Fruit fly (Drosophila melanogaster) whole organism, embryonic: ENCODE measurements around the gene Kr-h2.
A peak's percentile ranks its signal among the peaks of the same experiment; 100 is the strongest.

Experiments
- Asciz ChIP-seq: fragments of 200-800 bp; sonication (Bioruptor generic); optimal IDR thresholded peaks from 2 replicates; lab custom pipeline; 2017; ENCODE audit warnings: missing biosample characterization, mild to moderate bottlenecking, missing genetic modification characterization, missing genetic modification reagents
- Bgb ChIP-seq: fragments of 200-800 bp; sonication (Bioruptor generic); IDR thresholded peaks from 2 replicates; pipeline ENCODE4 v1.3.6; 2022; ENCODE audit warnings: missing biosample characterization, missing genetic modification characterization; ENCODE audit not compliant: partially characterized antibody
- CG10147 ChIP-seq: fragments of 200-800 bp; sonication (Bioruptor generic); optimal IDR thresholded peaks from 2 replicates; lab custom pipeline; 2019; ENCODE audit warnings: missing biosample characterization, mild to moderate bottlenecking, missing genetic modification characterization, moderate library complexity
- CG10654 ChIP-seq: fragments of 200-800 bp; sonication (Bioruptor generic); optimal IDR thresholded peaks from 2 replicates; lab custom pipeline; 2016; ENCODE audit warnings: missing biosample characterization, missing genetic modification characterization
- CG10959 ChIP-seq: fragments of 200-800 bp; sonication (Bioruptor generic); IDR thresholded peaks from 2 replicates; pipeline ENCODE4 v1.3.6; 2022; ENCODE audit warnings: missing biosample characterization, missing genetic modification characterization
- CG11093 ChIP-seq: fragments of 200-800 bp; sonication (Bioruptor generic); IDR thresholded peaks from 3 replicates; pipeline ENCODE4 v1.3.6; 2022; ENCODE audit warnings: missing biosample characterization, missing genetic modification characterization
- CG13296 ChIP-seq: fragments of 200-800 bp; sonication (Bioruptor generic); optimal IDR thresholded peaks from 3 replicates; lab custom pipeline; 2018; ENCODE audit warnings: missing biosample characterization, mild to moderate bottlenecking, missing genetic modification characterization
- CG13624 ChIP-seq: fragments of 200-800 bp; sonication (Bioruptor generic); optimal IDR thresholded peaks from 2 replicates; lab custom pipeline; 2016; ENCODE audit warnings: missing biosample characterization, missing genetic modification characterization
- CG14667 ChIP-seq: fragments of 200-800 bp; sonication (Bioruptor generic); IDR thresholded peaks from 2 replicates; pipeline ENCODE4 v1.3.6; 2022; ENCODE audit warnings: missing biosample characterization, missing genetic modification characterization
- CG17361 ChIP-seq: fragments of 200-800 bp; sonication (Bioruptor generic); IDR thresholded peaks from 3 replicates; pipeline ENCODE4 v1.3.6; 2022; ENCODE audit warnings: missing biosample characterization, missing genetic modification characterization
- CG18619 ChIP-seq: fragments of 200-800 bp; sonication (Bioruptor generic); optimal IDR thresholded peaks from 3 replicates; lab custom pipeline; 2017; ENCODE audit warnings: missing biosample characterization, mild to moderate bottlenecking, missing genetic modification characterization
- CG2202 ChIP-seq: fragments of 200-800 bp; sonication (Bioruptor generic); optimal IDR thresholded peaks from 2 replicates; lab custom pipeline; 2018; ENCODE audit warnings: missing biosample characterization, mild to moderate bottlenecking, missing genetic modification characterization
- CG2712 ChIP-seq: fragments of 200-800 bp; optimal IDR thresholded peaks from 3 replicates; lab custom pipeline; 2019; ENCODE audit warnings: missing biosample characterization, mild to moderate bottlenecking, missing genetic modification characterization, moderate library complexity
- CG30431 ChIP-seq: fragments of 200-800 bp; sonication (Bioruptor generic); optimal IDR thresholded peaks from 2 replicates; lab custom pipeline; 2017; ENCODE audit warnings: missing biosample characterization, missing genetic modification characterization
- CG32767 ChIP-seq: fragments of 200-800 bp; sonication (Bioruptor generic); IDR thresholded peaks from 2 replicates; pipeline ENCODE4 v1.3.6; 2022; ENCODE audit warnings: missing biosample characterization, missing genetic modification characterization
- CG32772 ChIP-seq: fragments of 200-800 bp; sonication (Bioruptor generic); IDR thresholded peaks from 2 replicates; pipeline ENCODE4 v1.3.6; 2022; ENCODE audit warnings: missing biosample characterization, missing genetic modification characterization
- CG33213 ChIP-seq: fragments of 200-800 bp; sonication (Bioruptor generic); optimal IDR thresholded peaks from 3 replicates; lab custom pipeline; 2016; ENCODE audit warnings: missing biosample characterization, missing genetic modification characterization
- CG33557 ChIP-seq: fragments of 200-800 bp; sonication (Bioruptor generic); optimal IDR thresholded peaks from 2 replicates; lab custom pipeline; 2019; ENCODE audit warnings: missing biosample characterization, mild to moderate bottlenecking, missing genetic modification characterization, moderate library complexity
- CG3407 ChIP-seq: fragments of 200-800 bp; sonication (Bioruptor generic); optimal IDR thresholded peaks from 2 replicates; lab custom pipeline; 2018; ENCODE audit warnings: missing biosample characterization, mild to moderate bottlenecking, missing genetic modification characterization
- CG34422 ChIP-seq: fragments of 200-800 bp; sonication (Bioruptor generic); IDR thresholded peaks from 3 replicates; pipeline ENCODE4 v1.3.6; 2022; ENCODE audit warnings: missing biosample characterization, missing genetic modification characterization
- CG4707 ChIP-seq: fragments of 200-800 bp; sonication (Bioruptor generic); optimal IDR thresholded peaks from 2 replicates; lab custom pipeline; 2018; ENCODE audit warnings: missing biosample characterization, mild to moderate bottlenecking, missing genetic modification characterization, moderate library complexity
- CG6254 ChIP-seq: fragments of 200-800 bp; sonication (Bioruptor generic); optimal IDR thresholded peaks from 3 replicates; lab custom pipeline; 2017; ENCODE audit warnings: mild to moderate bottlenecking, missing biosample characterization, missing genetic modification reagents, missing genetic modification characterization
- CG6854 ChIP-seq: fragments of 200-800 bp; sonication (Bioruptor generic); optimal IDR thresholded peaks from 3 replicates; lab custom pipeline; 2017; ENCODE audit warnings: missing biosample characterization, mild to moderate bottlenecking, missing genetic modification characterization
- CG8944 ChIP-seq: fragments of 200-800 bp; sonication (Bioruptor generic); optimal IDR thresholded peaks from 3 replicates; lab custom pipeline; 2016; ENCODE audit warnings: missing biosample characterization, missing genetic modification characterization
- CG9797 ChIP-seq: fragments of 200-800 bp; sonication (Bioruptor generic); optimal IDR thresholded peaks from 3 replicates; lab custom pipeline; 2018; ENCODE audit warnings: missing biosample characterization, mild to moderate bottlenecking, missing genetic modification characterization
- Gsc ChIP-seq: fragments of 200-800 bp; sonication (Bioruptor generic); IDR thresholded peaks from 2 replicates; pipeline ENCODE4 v1.3.6; 2022; ENCODE audit warnings: missing biosample characterization, missing genetic modification characterization
- Lim3 ChIP-seq: fragments of 200-800 bp; sonication (Bioruptor generic); IDR thresholded peaks from 2 replicates; pipeline ENCODE4 v1.3.6; 2022; ENCODE audit warnings: missing biosample characterization, missing genetic modification characterization
- MBD-R2 ChIP-seq: fragments of 200-800 bp; sonication (Bioruptor generic); IDR thresholded peaks from 2 replicates; pipeline ENCODE4 v1.3.6; 2022; ENCODE audit warnings: missing biosample characterization, missing genetic modification characterization
- Mrtf ChIP-seq: fragments of 200-800 bp; sonication (Bioruptor generic); IDR thresholded peaks from 3 replicates; pipeline ENCODE4 v1.3.6; 2022; ENCODE audit warnings: missing biosample characterization, missing genetic modification characterization
- Pdp1 ChIP-seq, 2 experiments: fragments of 200-800 bp; sonication (Bioruptor generic); optimal IDR thresholded peaks; 3 replicates each; lab custom pipeline; 2016; ENCODE audit warnings: missing biosample characterization in 2 of 2, missing genetic modification characterization in 2 of 2, mild to moderate bottlenecking in 1 of 2, moderate library complexity in 1 of 2
- Xbp1 ChIP-seq: fragments of 200-800 bp; sonication (Bioruptor generic); optimal IDR thresholded peaks from 3 replicates; lab custom pipeline; 2016; ENCODE audit warnings: missing biosample characterization, mild to moderate bottlenecking, missing genetic modification characterization
- ab ChIP-seq: fragments of 200-800 bp; sonication (Bioruptor generic); optimal IDR thresholded peaks from 2 replicates; lab custom pipeline; 2016; ENCODE audit warnings: missing biosample characterization, missing genetic modification characterization
- abd-A ChIP-seq: fragments of 200-800 bp; sonication (Bioruptor generic); optimal IDR thresholded peaks from 3 replicates; lab custom pipeline; 2019; ENCODE audit warnings: missing biosample characterization, mild to moderate bottlenecking, missing genetic modification characterization, moderate library complexity
- bab2 ChIP-seq: fragments of 200-800 bp; sonication (Bioruptor generic); optimal IDR thresholded peaks from 2 replicates; lab custom pipeline; 2016; ENCODE audit warnings: missing biosample characterization, missing genetic modification characterization
- cas ChIP-seq: fragments of 200-800 bp; sonication (Bioruptor generic); IDR thresholded peaks from 2 replicates; pipeline ENCODE4 v1.3.6; 2022; ENCODE audit warnings: missing biosample characterization, missing genetic modification characterization
- chn ChIP-seq: fragments of 200-800 bp; sonication (Bioruptor generic); optimal IDR thresholded peaks from 2 replicates; lab custom pipeline; 2016; ENCODE audit warnings: missing biosample characterization, missing genetic modification characterization
- ci ChIP-seq: fragments of 200-800 bp; sonication (Bioruptor generic); IDR thresholded peaks from 3 replicates; pipeline ENCODE4 v1.3.6; 2022; ENCODE audit warnings: missing biosample characterization, missing genetic modification characterization
- esg ChIP-seq: fragments of 200-800 bp; sonication (Bioruptor generic); conservative IDR thresholded peaks from 2 replicates; pipeline ENCODE4 v1.3.6; 2022; ENCODE audit warnings: missing biosample characterization, missing genetic modification characterization
- gcm2 ChIP-seq: fragments of 200-800 bp; sonication (Bioruptor generic); optimal IDR thresholded peaks from 2 replicates; lab custom pipeline; 2016; ENCODE audit warnings: missing biosample characterization, missing genetic modification characterization
- kay ChIP-seq: fragments of 200-800 bp; sonication (Bioruptor generic); optimal IDR thresholded peaks from 2 replicates; lab custom pipeline; 2016; ENCODE audit warnings: missing biosample characterization, missing genetic modification characterization
- lbe ChIP-seq: fragments of 200-800 bp; sonication (Bioruptor generic); optimal IDR thresholded peaks from 2 replicates; lab custom pipeline; 2016; ENCODE audit warnings: missing biosample characterization, mild to moderate bottlenecking, missing genetic modification characterization
- lilli ChIP-seq: fragments of 200-800 bp; sonication (Bioruptor generic); optimal IDR thresholded peaks from 3 replicates; lab custom pipeline; 2016; ENCODE audit warnings: missing biosample characterization, missing genetic modification characterization
- maf-S ChIP-seq: fragments of 200-800 bp; sonication (Bioruptor generic); optimal IDR thresholded peaks from 2 replicates; lab custom pipeline; 2016; ENCODE audit warnings: missing biosample characterization, missing genetic modification characterization
- pfk ChIP-seq: fragments of 200-800 bp; sonication (Bioruptor generic); optimal IDR thresholded peaks from 2 replicates; lab custom pipeline; 2018; ENCODE audit warnings: missing biosample characterization, mild to moderate bottlenecking, missing genetic modification characterization, moderate library complexity
- ro ChIP-seq: fragments of 200-800 bp; sonication (Bioruptor generic); IDR thresholded peaks from 2 replicates; pipeline ENCODE4 v1.3.6; 2022; ENCODE audit warnings: missing biosample characterization, missing genetic modification characterization
- run ChIP-seq: fragments of 200-800 bp; sonication (Bioruptor generic); optimal IDR thresholded peaks from 3 replicates; lab custom pipeline; 2018; ENCODE audit warnings: missing biosample characterization, mild to moderate bottlenecking, missing genetic modification characterization
- seq ChIP-seq: fragments of 200-800 bp; sonication (Bioruptor generic); IDR thresholded peaks from 2 replicates; pipeline ENCODE4 v1.3.6; 2022; ENCODE audit warnings: missing biosample characterization, missing genetic modification characterization
- toy ChIP-seq: fragments of 200-800 bp; sonication (Bioruptor generic); IDR thresholded peaks from 2 replicates; pipeline ENCODE4 v1.3.6; 2022; ENCODE audit warnings: missing biosample characterization, missing genetic modification characterization
- vvl ChIP-seq: fragments of 200-800 bp; sonication (Bioruptor generic); IDR thresholded peaks from 2 replicates; pipeline ENCODE4 v1.3.6; 2022; ENCODE audit warnings: missing biosample characterization, missing genetic modification characterization
- yki ChIP-seq: fragments of >200 bp; optimal IDR thresholded peaks from 3 replicates; lab custom pipeline; 2018
- zf30C ChIP-seq: fragments of 200-800 bp; sonication (Bioruptor generic); optimal IDR thresholded peaks from 3 replicates; lab custom pipeline; 2018; ENCODE audit warnings: missing biosample characterization, mild to moderate bottlenecking, missing genetic modification characterization

The Kr-h2 gene

DNA sequence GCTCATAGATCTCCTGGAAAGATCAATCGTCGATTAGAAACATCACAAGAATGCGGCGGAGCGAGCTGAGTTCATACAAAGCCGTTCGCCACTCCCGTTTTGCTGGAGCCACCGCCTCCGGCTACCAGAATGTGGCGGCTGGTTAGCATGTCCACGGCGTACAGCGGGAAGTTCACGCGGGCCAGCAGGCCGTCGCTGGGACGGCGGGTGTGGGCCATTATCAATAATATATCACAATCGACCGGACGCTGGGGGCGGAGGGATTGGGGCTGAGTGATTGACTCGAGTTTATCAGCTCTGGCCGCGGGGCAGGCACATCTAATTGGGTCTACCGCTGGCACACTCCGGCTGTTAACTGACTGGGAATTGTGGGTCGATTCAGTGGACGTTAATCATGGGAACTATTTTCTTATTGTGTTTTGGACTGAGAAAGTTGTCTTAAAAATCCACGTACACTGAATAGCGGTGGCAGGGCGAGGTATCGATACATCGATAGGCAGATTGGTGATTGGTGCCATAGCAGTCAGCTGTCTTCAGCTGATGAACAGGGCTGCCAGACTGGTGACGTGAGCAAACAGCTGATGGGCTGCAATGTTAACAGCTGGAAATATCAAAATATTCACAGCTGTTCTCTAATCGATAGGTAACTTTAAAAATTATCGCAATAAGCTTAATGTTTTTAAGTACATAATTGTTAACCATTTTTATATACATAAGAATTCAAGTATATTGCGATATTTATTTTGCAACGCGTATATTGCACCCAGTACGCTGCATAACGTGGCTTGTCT is 27.9 kb downstream of the Kr-h2 start, which contains the start of gene CG9175 (continued):
- TF ChIP-seq Gsc (no peak), Pdp1 (GFP tag; optimal IDR thresholded peaks at IDR 0.05; lab: Kevin White, UChicago) (peak; percentile 22 to 63), cas (GFP tag; lab: Robert Waterston, UW) (peak; percentile 58; the same call in 1 of the 2 replicates), CG14667 (no peak), CG8944 (GFP tag; lab: Kevin White, UChicago) (no peak), yki (no peak), lilli (GFP tag; lab: Kevin White, UChicago) (peak; percentile 41), CG18619 (GFP tag; lab: Kevin White, UChicago) (peak; percentile 36), CG33213 (GFP tag; lab: Kevin White, UChicago) (peak; percentile 70), bab2 (GFP tag; lab: Kevin White, UChicago) (peak; percentile 8), chn (GFP tag; lab: Kevin White, UChicago) (peak; percentile 30), CG11093 (no peak), CG10147 (no peak), CG13624 (peak; percentile 68), run (tag; lab: Kevin White, UChicago) (no peak), abd-A (peak; percentile 62), vvl (GFP tag; lab: Robert Waterston, UW) (peak; percentile 55; the same call in 1 of the 2 replicates), MBD-R2 (peak; percentile 98), CG30431 (no peak), CG13296 (GFP tag; lab: Kevin White, UChicago) (no peak), Asciz (GFP tag; lab: Kevin White, UChicago) (no peak), Lim3 (GFP tag; lab: Robert Waterston, UW) (no peak), CG10654 (GFP tag; lab: Kevin White, UChicago) (no peak), ro (no peak), CG34422 (GFP tag; lab: Robert Waterston, UW) (peak; percentile 81), seq (no peak), CG32772 (GFP tag; lab: Robert Waterston, UW) (no peak), CG33557 (GFP tag; lab: Kevin White, UChicago) (no peak), lbe (GFP tag; lab: Kevin White, UChicago) (no peak), CG4707 (GFP tag; lab: Kevin White, UChicago) (no peak), CG2202 (tag; lab: Kevin White, UChicago) (no peak), CG3407 (GFP tag; lab: Kevin White, UChicago) (no peak), CG32767 (GFP tag; lab: Robert Waterston, UW) (no peak), Xbp1 (GFP tag; lab: Kevin White, UChicago) (peak; percentile 92), Mrtf (no peak), gcm2 (no peak), CG9797 (GFP tag; lab: Kevin White, UChicago) (peak; percentile 57), zf30C (GFP tag; lab: Kevin White, UChicago) (no peak), ci (GFP tag; lab: Robert Waterston, UW) (peak; percentile 78), CG2712 (tag; lab: Kevin White, UChicago) (peak; percentile 45), toy (GFP tag; lab: Robert Waterston, UW) (no peak), CG17361 (GFP tag; lab: Robert Waterston, UW) (peak; percentile 19; the same call in 1 of the 3 replicates), pfk (peak; percentile 35), ab (GFP tag; lab: Kevin White, UChicago) (no peak), CG6254 (no peak), CG10959 (GFP tag; lab: Robert Waterston, UW) (no peak), Bgb (GFP tag; lab: Robert Waterston, UW) (peak; percentile 98), maf-S (GFP tag; lab: Kevin White, UChicago) (no peak), esg (GFP tag; lab: Robert Waterston, UW) (no peak), kay (GFP tag; lab: Kevin White, UChicago) (no peak), CG6854 (peak; percentile 32)
